Worm (Caenorhabditis elegans) whole organism, dauer: ENCODE measurements around the gene gcy-27.

ENCODE experiments used
- unc-62 ChIP-seq: sonication (generic microtip); optimal IDR thresholded peaks from 2 replicates; lab custom pipeline; 2017; ENCODE audit warnings: missing biosample characterization, missing genetic modification reagents, missing genetic modification characterization

The gcy-27 gene

ce11 chrIV:17436552-17436951 is at the start of gene gcy-27:
gcy-27 (minus strand) TSS chrIV:17436652.
- no peak for TF ChIP-seq unc-62 (GFP tag; lab: Kevin White, UChicago)

ce11 chrIV:17483230-17483629 is 46.8 kb upstream of the gcy-27 start, which contains the start of gene rabr-2:
rabr-2 (minus strand) TSS chrIV:17483330.
- TF ChIP-seq unc-62 (GFP tag; lab: Kevin White, UChicago), result no peak

- TF ChIP-seq unc-62 (GFP tag; lab: Kevin White, UChicago), result no peak
These were observed 39.3 kb upstream of the gcy-27 start, which contains the start of gene grl-24 for ce11 chrIV:17475743-17476142. grl-24 (minus strand) TSS chrIV:17475843.

ce11 chrIV:17475242-17475641 is 38.8 kb upstream of the gcy-27 start, which contains the start of gene F11E6.9:
F11E6.9 (minus strand) TSS chrIV:17475342.
- no peak for TF ChIP-seq unc-62 (GFP tag; lab: Kevin White, UChicago)

ce11 chrIV:17474047-17474446 is 37.6 kb upstream of the gcy-27 start:
- no peak for TF ChIP-seq unc-62 (GFP tag; lab: Kevin White, UChicago)

ce11 chrIV:17473034-17473433 is 36.6 kb upstream of the gcy-27 start, which contains the start of gene gba-3:
gba-3 (plus strand) TSS chrIV:17473334.
- TF ChIP-seq unc-62 (GFP tag; lab: Kevin White, UChicago), result no peak

ce11 chrIV:17471870-17472459 is 35.5 kb upstream of the gcy-27 start, which contains the start of gene epic-1:
epic-1 (minus strand) TSS chrIV:17471920.
- TF ChIP-seq unc-62 (GFP tag; lab: Kevin White, UChicago), result peak; percentile 1

ce11 chrIV:17470096-17470602 is 33.7 kb upstream of the gcy-27 start, which contains the start of gene F11E6.4:
F11E6.4 (minus strand) TSS chrIV:17470354.
- no peak for TF ChIP-seq unc-62 (GFP tag; lab: Kevin White, UChicago)

ce11 chrIV:17467825-17468224 is 31.4 kb upstream of the gcy-27 start:
- no peak for TF ChIP-seq unc-62 (GFP tag; lab: Kevin White, UChicago)

ce11 chrIV:17467325-17467724 is 30.9 kb upstream of the gcy-27 start, which contains the start of gene elo-2:
elo-2 (minus strand) TSS chrIV:17467408.
- no peak for TF ChIP-seq unc-62 (GFP tag; lab: Kevin White, UChicago)

ce11 chrIV:17465886-17466285 is 29.4 kb upstream of the gcy-27 start, which contains the start of gene F11E6.6:
F11E6.6 (minus strand) TSS chrIV:17465986.
- no peak for TF ChIP-seq unc-62 (GFP tag; lab: Kevin White, UChicago)

- no peak for TF ChIP-seq unc-62 (GFP tag; lab: Kevin White, UChicago)
These were observed 26.7 kb upstream of the gcy-27 start, which contains the start of gene F11E6.10 for ce11 chrIV:17463108-17463608. F11E6.10 (minus strand) TSS chrIV:17463158.

ce11 chrIV:17461222-17461707 is 24.8 kb upstream of the gcy-27 start, which contains the start of gene rif-1.1:
rif-1.1 (minus strand) TSS chrIV:17461272.
- no peak for TF ChIP-seq unc-62 (GFP tag; lab: Kevin White, UChicago)

ce11 chrIV:17453996-17454395 is 17.5 kb upstream of the gcy-27 start:
- TF ChIP-seq unc-62 (GFP tag; lab: Kevin White, UChicago), result no peak

ce11 chrIV:17453200-17453599 is 16.7 kb upstream of the gcy-27 start:
- no peak for TF ChIP-seq unc-62 (GFP tag; lab: Kevin White, UChicago)

ce11 chrIV:17450443-17450842 is 14.0 kb upstream of the gcy-27 start, which contains the start of gene F11E6.8:
F11E6.8 (minus strand) TSS chrIV:17450543.
- no peak for TF ChIP-seq unc-62 (GFP tag; lab: Kevin White, UChicago)
